Fruit fly (Drosophila melanogaster) whole organism, embryonic: ENCODE results near the gene ATPsynbeta.

Experiments used
- ATbp ChIP-seq: fragments of 200-800 bp; sonication (Bioruptor generic); optimal IDR thresholded peaks from 2 replicates; lab custom pipeline; 2017; ENCODE audit warnings: missing biosample characterization, mild to moderate bottlenecking, missing genetic modification characterization, missing genetic modification reagents
- Bdp1 ChIP-seq: fragments of 200-800 bp; sonication (Bioruptor generic); optimal IDR thresholded peaks from 3 replicates; lab custom pipeline; 2016; ENCODE audit warnings: missing biosample characterization, missing genetic modification characterization
- Bgb ChIP-seq: fragments of 200-800 bp; sonication (Bioruptor generic); IDR thresholded peaks from 2 replicates; pipeline ENCODE4 v1.3.6; 2022; ENCODE audit warnings: missing biosample characterization, missing genetic modification characterization; ENCODE audit not compliant: partially characterized antibody
- CG11093 ChIP-seq: fragments of 200-800 bp; sonication (Bioruptor generic); IDR thresholded peaks from 3 replicates; pipeline ENCODE4 v1.3.6; 2022; ENCODE audit warnings: missing biosample characterization, missing genetic modification characterization
- CG1233 ChIP-seq: fragments of 200-800 bp; sonication (Bioruptor generic); optimal IDR thresholded peaks from 4 replicates; lab custom pipeline; 2018; ENCODE audit warnings: missing biosample characterization, mild to moderate bottlenecking, missing genetic modification characterization
- CG12659 ChIP-seq: fragments of 200-800 bp; sonication (Bioruptor generic); optimal IDR thresholded peaks from 3 replicates; lab custom pipeline; 2017; ENCODE audit warnings: mild to moderate bottlenecking, missing biosample characterization, missing genetic modification reagents, missing genetic modification characterization
- CG13287 ChIP-seq: fragments of 200-800 bp; sonication (Bioruptor generic); IDR thresholded peaks from 2 replicates; pipeline ENCODE4 v1.3.6; 2022; ENCODE audit warnings: missing biosample characterization, missing genetic modification characterization; ENCODE audit not compliant: partially characterized antibody
- CG14441 ChIP-seq: fragments of 200-800 bp; sonication (Bioruptor generic); IDR thresholded peaks from 2 replicates; pipeline ENCODE4 v1.3.6; 2022; ENCODE audit warnings: missing biosample characterization, missing genetic modification characterization
- CG15011 ChIP-seq: fragments of 200-800 bp; sonication (Bioruptor generic); optimal IDR thresholded peaks from 3 replicates; lab custom pipeline; 2018; ENCODE audit warnings: missing biosample characterization, mild to moderate bottlenecking, missing genetic modification characterization
- CG17802 ChIP-seq: fragments of 200-800 bp; sonication (Bioruptor generic); optimal IDR thresholded peaks from 2 replicates; lab custom pipeline; 2018; ENCODE audit warnings: missing biosample characterization, mild to moderate bottlenecking, missing genetic modification characterization, moderate library complexity
- CG17829 ChIP-seq: fragments of 200-800 bp; optimal IDR thresholded peaks from 2 replicates; lab custom pipeline; 2019; ENCODE audit warnings: missing biosample characterization, mild to moderate bottlenecking, missing genetic modification characterization, moderate library complexity
- CG18011 ChIP-seq: fragments of 200-800 bp; sonication (Bioruptor generic); optimal IDR thresholded peaks from 2 replicates; lab custom pipeline; 2017; ENCODE audit warnings: missing biosample characterization, missing genetic modification characterization, mild to moderate bottlenecking, moderate library complexity, missing genotype
- CG2875 ChIP-seq: fragments of 200-800 bp; sonication (Bioruptor generic); optimal IDR thresholded peaks from 2 replicates; lab custom pipeline; 2017; ENCODE audit warnings: missing biosample characterization, mild to moderate bottlenecking, missing genetic modification characterization, missing genetic modification reagents
- CG42726 ChIP-seq: fragments of 200-800 bp; sonication (Bioruptor generic); IDR thresholded peaks from 2 replicates; pipeline ENCODE4 v1.3.6; 2022; ENCODE audit warnings: missing biosample characterization, missing genetic modification characterization; ENCODE audit not compliant: partially characterized antibody
- CG4854 ChIP-seq: fragments of 200-800 bp; sonication (Bioruptor generic); optimal IDR thresholded peaks from 2 replicates; lab custom pipeline; 2016; ENCODE audit warnings: missing biosample characterization, missing genetic modification characterization, inconsistent platforms
- CG6689 ChIP-seq: fragments of 200-800 bp; sonication (Bioruptor generic); IDR thresholded peaks from 2 replicates; pipeline ENCODE4 v1.3.6; 2022; ENCODE audit warnings: missing biosample characterization, missing genetic modification characterization
- CG6765 ChIP-seq: fragments of 200-800 bp; sonication (Bioruptor generic); optimal IDR thresholded peaks from 3 replicates; lab custom pipeline; 2017; ENCODE audit warnings: missing biosample characterization, mild to moderate bottlenecking, missing genetic modification characterization
- CG9215 ChIP-seq: fragments of 200-800 bp; sonication (Bioruptor generic); IDR thresholded peaks from 2 replicates; pipeline ENCODE4 v1.3.6; 2022; ENCODE audit warnings: missing biosample characterization, missing genetic modification characterization
- CG9609 ChIP-seq: fragments of 200-800 bp; sonication (Bioruptor generic); optimal IDR thresholded peaks from 3 replicates; lab custom pipeline; 2016; ENCODE audit warnings: missing biosample characterization, missing genetic modification characterization
- CoRest ChIP-seq: fragments of 200-800 bp; sonication (Bioruptor generic); optimal IDR thresholded peaks from 3 replicates; lab custom pipeline; 2018; ENCODE audit warnings: missing biosample characterization, mild to moderate bottlenecking, missing genetic modification characterization, moderate library complexity
- Dek ChIP-seq: fragments of 200-800 bp; sonication (Bioruptor generic); optimal IDR thresholded peaks from 3 replicates; lab custom pipeline; 2019; ENCODE audit warnings: missing biosample characterization, mild to moderate bottlenecking, missing genetic modification characterization, moderate library complexity
- Drgx ChIP-seq: fragments of 200-800 bp; sonication (Bioruptor generic); IDR thresholded peaks from 2 replicates; pipeline ENCODE4 v1.3.6; 2022; ENCODE audit warnings: missing biosample characterization, missing genetic modification characterization
- Fer3 ChIP-seq: fragments of 200-800 bp; sonication (Bioruptor generic); optimal IDR thresholded peaks from 2 replicates; lab custom pipeline; 2018; ENCODE audit warnings: missing biosample characterization, mild to moderate bottlenecking, missing genetic modification characterization, moderate library complexity
- Gug ChIP-seq: fragments of 200-800 bp; sonication (Bioruptor generic); IDR thresholded peaks from 4 replicates; pipeline ENCODE4 v1.3.6; 2022; ENCODE audit warnings: missing biosample characterization, missing genetic modification characterization
- HLHmδ ChIP-seq: fragments of 200-800 bp; sonication (Bioruptor generic); optimal IDR thresholded peaks from 2 replicates; lab custom pipeline; 2018; ENCODE audit warnings: missing biosample characterization, mild to moderate bottlenecking, missing genetic modification characterization, moderate library complexity
- Hr39 ChIP-seq: fragments of >200 bp; optimal IDR thresholded peaks from 2 replicates; lab custom pipeline; 2017
- NK7.1 ChIP-seq: fragments of 200-800 bp; sonication (Bioruptor generic); optimal IDR thresholded peaks from 3 replicates; lab custom pipeline; 2016; ENCODE audit warnings: missing biosample characterization, missing genetic modification characterization
- NfI ChIP-seq: fragments of 200-800 bp; sonication (Bioruptor generic); optimal IDR thresholded peaks from 3 replicates; lab custom pipeline; 2018; ENCODE audit warnings: missing biosample characterization, mild to moderate bottlenecking, missing genetic modification characterization, moderate library complexity
- Side ChIP-seq: fragments of 200-800 bp; sonication (Bioruptor generic); optimal IDR thresholded peaks from 2 replicates; lab custom pipeline; 2016; ENCODE audit warnings: missing biosample characterization, missing genetic modification characterization
- Sry-δ ChIP-seq: fragments of 200-800 bp; sonication (Bioruptor generic); optimal IDR thresholded peaks from 2 replicates; lab custom pipeline; 2016; ENCODE audit warnings: missing biosample characterization, missing genetic modification characterization
- amos ChIP-seq: fragments of 200-800 bp; sonication (Bioruptor generic); IDR thresholded peaks from 2 replicates; pipeline ENCODE4 v1.3.6; 2022; ENCODE audit warnings: missing biosample characterization, missing genetic modification characterization; ENCODE audit not compliant: partially characterized antibody
- az2 ChIP-seq: fragments of 200-800 bp; sonication (Bioruptor generic); optimal IDR thresholded peaks from 3 replicates; lab custom pipeline; 2016; ENCODE audit warnings: missing biosample characterization, missing genetic modification characterization
- bigmax ChIP-seq: fragments of 200-800 bp; sonication (Bioruptor generic); optimal IDR thresholded peaks from 2 replicates; lab custom pipeline; 2018; ENCODE audit warnings: missing biosample characterization, mild to moderate bottlenecking, missing genetic modification characterization
- cas ChIP-seq: fragments of 200-800 bp; sonication (Bioruptor generic); IDR thresholded peaks from 2 replicates; pipeline ENCODE4 v1.3.6; 2022; ENCODE audit warnings: missing biosample characterization, missing genetic modification characterization
- caup ChIP-seq: fragments of 200-800 bp; sonication (Bioruptor generic); optimal IDR thresholded peaks from 3 replicates; lab custom pipeline; 2017; ENCODE audit warnings: missing biosample characterization, mild to moderate bottlenecking, missing genetic modification characterization, moderate library complexity; ENCODE audit not compliant: severe bottlenecking
- crc ChIP-seq: fragments of 200-800 bp; sonication (Bioruptor generic); optimal IDR thresholded peaks from 2 replicates; lab custom pipeline; 2016; ENCODE audit warnings: missing biosample characterization, missing genetic modification characterization
- croc ChIP-seq: fragments of 200-800 bp; sonication (Bioruptor generic); conservative IDR thresholded peaks from 3 replicates; pipeline ENCODE4 v1.3.6; 2022; ENCODE audit warnings: missing biosample characterization, missing genetic modification characterization
- dati ChIP-seq: fragments of 200-800 bp; sonication (Bioruptor generic); IDR thresholded peaks from 2 replicates; pipeline ENCODE4 v1.3.6; 2022; ENCODE audit warnings: missing biosample characterization, missing genetic modification characterization
- fd64A ChIP-seq: fragments of 200-800 bp; sonication (Bioruptor generic); optimal IDR thresholded peaks from 3 replicates; lab custom pipeline; 2018; ENCODE audit warnings: missing biosample characterization, mild to moderate bottlenecking, missing genetic modification characterization
- grau ChIP-seq: fragments of 200-800 bp; optimal IDR thresholded peaks from 3 replicates; lab custom pipeline; 2019; ENCODE audit warnings: missing biosample characterization, mild to moderate bottlenecking, missing genetic modification characterization, moderate library complexity
- hb ChIP-seq: fragments of 200-800 bp; sonication (Bioruptor generic); IDR thresholded peaks from 3 replicates; pipeline ENCODE4 v1.3.6; 2022; ENCODE audit warnings: missing biosample characterization, missing genetic modification characterization; ENCODE audit not compliant: partially characterized antibody
- hkb ChIP-seq, 2 experiments: fragments of 200-800 bp in 1 of 2; fragments of >200 bp in 1 of 2; sonication (Bioruptor generic) in 1 of 2; IDR thresholded peaks in 1 of 2; optimal IDR thresholded peaks in 1 of 2; 2 replicates each; pipeline versions ENCODE4 v1.3.6 to Lab custom; 2017 to 2022; ENCODE audit warnings: missing biosample characterization in 1 of 2, missing genetic modification characterization in 1 of 2
- lab ChIP-seq: fragments of 200-800 bp; sonication (Bioruptor generic); optimal IDR thresholded peaks from 3 replicates; lab custom pipeline; 2017; ENCODE audit warnings: missing biosample characterization, missing genetic modification characterization, mild to moderate bottlenecking, moderate library complexity, missing genetic modification reagents
- pan ChIP-seq, 4 experiments: fragments of >200 bp in 3 of 4; fragments of 200-800 bp in 1 of 4; sonication (Bioruptor generic) in 1 of 4; optimal IDR thresholded peaks in 3 of 4; IDR thresholded peaks in 1 of 4; 2 replicates each; pipeline versions ENCODE4 v1.3.6 to Lab custom; 2017 to 2022; ENCODE audit warnings: missing biosample characterization in 2 of 4, missing genetic modification characterization in 2 of 4, mixed read lengths in 1 of 4
- peb ChIP-seq: fragments of 200-800 bp; sonication (Bioruptor generic); IDR thresholded peaks from 2 replicates; pipeline ENCODE4 v1.3.6; 2022; ENCODE audit warnings: missing biosample characterization, missing genetic modification characterization
- trem ChIP-seq: fragments of 200-800 bp; optimal IDR thresholded peaks from 3 replicates; lab custom pipeline; 2019; ENCODE audit warnings: missing biosample characterization, mild to moderate bottlenecking, missing genetic modification characterization, moderate library complexity
- tup ChIP-seq: fragments of 200-800 bp; sonication (Bioruptor generic); optimal IDR thresholded peaks from 2 replicates; lab custom pipeline; 2016; ENCODE audit warnings: missing biosample characterization, mild to moderate bottlenecking, missing genetic modification characterization, moderate library complexity
- zfh2 ChIP-seq: fragments of 200-800 bp; sonication (Bioruptor generic); optimal IDR thresholded peaks from 2 replicates; lab custom pipeline; 2016; ENCODE audit warnings: missing biosample characterization, missing genetic modification characterization

The ATPsynbeta gene

dm6 chr4:982791-983407 lies 48.4 kb upstream of the ATPsynbeta start (continued):
- TF ChIP-seq CG6765 (GFP tag; lab: Kevin White, UChicago) (peak; percentile 19), caup (GFP tag; lab: Kevin White, UChicago) (peak; percentile 60), CG1233 (GFP tag; lab: Kevin White, UChicago) (peak; percentile 57), crc (GFP tag; lab: Kevin White, UChicago) (no peak), CG15011 (GFP tag; lab: Kevin White, UChicago) (no peak), fd64A (GFP tag; lab: Kevin White, UChicago) (no peak), CG9215 (no peak), dati (GFP tag; lab: Robert Waterston, UW) (no peak), CoRest (tag; lab: Kevin White, UChicago) (peak; percentile 54), Side (peak; percentile 75), bigmax (GFP tag; lab: Kevin White, UChicago) (no peak), grau (tag; lab: Kevin White, UChicago) (peak; percentile 68), hb (GFP tag; lab: Robert Waterston, UW) (no peak), CG12659 (GFP tag; lab: Kevin White, UChicago) (peak; percentile 54), HLHmδ (GFP tag; lab: Kevin White, UChicago) (no peak), Drgx (GFP tag; lab: Robert Waterston, UW) (no peak), CG18011 (GFP tag; lab: Kevin White, UChicago) (no peak), Gug (GFP tag; lab: Robert Waterston, UW) (peak; percentile 52; the same call in 2 of the 4 replicates), CG17829 (tag; lab: Kevin White, UChicago) (peak; percentile 77), Dek (no peak), CG4854 (GFP tag; lab: Kevin White, UChicago) (peak; percentile 12), CG17802 (tag; lab: Kevin White, UChicago) (peak; percentile 56), amos (no peak), croc (peak; percentile 43; the same call in 1 of the 3 replicates), CG13287 (GFP tag; lab: Robert Waterston, UW) (no peak), CG11093 (GFP tag; lab: Robert Waterston, UW) (no peak; the same call in 2 of the 3 replicates), CG9609 (peak; percentile 55), tup (GFP tag; lab: Kevin White, UChicago) (peak; percentile 49), hkb (optimal IDR thresholded peaks at IDR 0.05; lab: Kevin White, UChicago) (no peak), hkb (GFP tag; IDR thresholded peaks at IDR 0.05; lab: Robert Waterston, UW) (peak; percentile 90), Hr39 (no peak), CG6689 (GFP tag; lab: Robert Waterston, UW) (no peak; the same call in 1 of the 2 replicates), peb (GFP tag; lab: Robert Waterston, UW) (peak; percentile 66; the same call in 1 of the 2 replicates), CG2875 (peak; percentile 79), NK7.1 (GFP tag; lab: Kevin White, UChicago) (peak; percentile 24), pan (optimal IDR thresholded peaks at IDR 0.05; lab: Kevin White, UChicago) (no peak), pan (GFP tag; optimal IDR thresholded peaks at IDR 0.05 in 1 of 2, IDR thresholded peaks at IDR 0.05 in 1 of 2) (no peak), CG42726 (GFP tag; lab: Robert Waterston, UW) (no peak), Bgb (GFP tag; lab: Robert Waterston, UW) (no peak), CG14441 (GFP tag; lab: Robert Waterston, UW) (no peak; the same call in 1 of the 2 replicates), NfI (GFP tag; lab: Kevin White, UChicago) (peak; percentile 63), trem (tag; lab: Kevin White, UChicago) (peak; percentile 47), cas (no peak), az2 (peak; percentile 79), lab (GFP tag; lab: Kevin White, UChicago) (peak; percentile 86), ATbp (GFP tag; lab: Kevin White, UChicago) (peak; percentile 84), zfh2 (no peak), Bdp1 (GFP tag; lab: Kevin White, UChicago) (peak; percentile 62), Fer3 (peak; percentile 64), Sry-δ (GFP tag; lab: Kevin White, UChicago) (peak; percentile 27)
